Worm (Caenorhabditis elegans) whole organism, L4/young adult: ENCODE results near the gene ZK896.4.

ENCODE experiments used
- W03F9.2 ChIP-seq: fragments of 150-350 bp; optimal IDR thresholded peaks from 2 replicates; lab custom pipeline; 2014; ENCODE audit warnings: missing biosample characterization, missing genetic modification characterization
- dao-5 ChIP-seq: sonication (generic microtip); optimal IDR thresholded peaks from 2 replicates; lab custom pipeline; 2016; ENCODE audit warnings: missing genotype, missing genetic modification characterization, moderate library complexity, missing compliant biosample characterization
- him-1 ChIP-seq: sonication (generic microtip); optimal IDR thresholded peaks from 2 replicates; lab custom pipeline; 2016; ENCODE audit warnings: missing genotype, missing genetic modification reagents, missing genetic modification characterization, missing compliant biosample characterization

DNA sequence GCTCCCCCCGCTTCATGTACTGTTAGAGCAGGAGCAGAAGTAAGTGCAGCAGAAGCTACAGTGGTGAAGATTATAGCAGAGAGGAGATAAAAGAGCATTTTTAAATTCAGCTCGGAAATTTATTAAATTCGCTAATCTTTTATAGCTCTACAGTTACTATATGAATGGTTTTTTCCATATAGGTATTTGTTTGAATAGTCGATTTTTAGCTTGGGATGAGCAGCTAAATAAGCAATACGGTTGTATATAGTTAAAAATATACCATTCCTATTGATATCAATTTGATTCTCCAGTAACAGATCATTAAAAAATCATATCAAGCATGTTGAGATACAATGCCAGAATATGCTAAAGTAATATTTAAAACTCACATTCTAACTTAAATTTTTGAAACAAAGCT lies 43.5 kb upstream of the ZK896.4 start, which contains the start of gene srlf-5:
- TF ChIP-seq W03F9.2 (tag; lab: Kevin White, UChicago) (no peak), him-1 (no peak), dao-5 (tag; lab: Kevin White, UChicago) (no peak)
